Worm (Caenorhabditis elegans) whole organism, L2 larva: ENCODE results near the gene tra-2.
"Not testable (repeated sequence)": the region's sequence is repeated elsewhere in the genome, so short reads cannot be mapped to it uniquely, and the experiment has no call there.

Experiments
- C34F6.9 ChIP-seq: fragments of 150-350 bp; optimal IDR thresholded peaks from 2 replicates; lab custom pipeline; 2014; ENCODE audit warnings: missing biosample characterization, missing genetic modification characterization
- F13H6.1 ChIP-seq: sonication (generic microtip); optimal IDR thresholded peaks from 2 replicates; lab custom pipeline; 2016; ENCODE audit warnings: missing genetic modification characterization, missing compliant biosample characterization
- R02D3.7 ChIP-seq: fragments of 150-350 bp; optimal IDR thresholded peaks from 2 replicates; lab custom pipeline; 2014; ENCODE audit warnings: missing biosample characterization, missing genetic modification characterization
- Y55F3AM.14 ChIP-seq: fragments of 200-800 bp; sonication (Bioruptor generic); optimal IDR thresholded peaks from 2 replicates; lab custom pipeline; 2018; ENCODE audit warnings: mild to moderate bottlenecking, missing genetic modification characterization, missing compliant biosample characterization
- ZK546.5 ChIP-seq: sonication (generic microtip); optimal IDR thresholded peaks from 2 replicates; lab custom pipeline; 2017; ENCODE audit warnings: missing biosample characterization, missing genetic modification characterization
- alr-1 ChIP-seq: fragments of 150-350 bp; optimal IDR thresholded peaks from 2 replicates; lab custom pipeline; 2014; ENCODE audit warnings: missing biosample characterization, missing genetic modification characterization
- aly-2 ChIP-seq: fragments of 150-350 bp; optimal IDR thresholded peaks from 2 replicates; lab custom pipeline; 2014; ENCODE audit warnings: missing biosample characterization, missing genetic modification characterization
- ama-1 ChIP-seq: fragments of 150-350 bp; optimal IDR thresholded peaks from 2 replicates; lab custom pipeline; 2018; ENCODE audit warnings: inconsistent platforms
- ceh-16 ChIP-seq: fragments of 150-350 bp; optimal IDR thresholded peaks from 2 replicates; lab custom pipeline; 2014; ENCODE audit warnings: missing biosample characterization, missing genetic modification characterization
- ceh-82 ChIP-seq: fragments of 150-350 bp; optimal IDR thresholded peaks from 2 replicates; lab custom pipeline; 2014; ENCODE audit warnings: missing biosample characterization, missing genetic modification characterization
- fos-1 ChIP-seq: fragments of 150-350 bp; optimal IDR thresholded peaks from 2 replicates; lab custom pipeline; 2014; ENCODE audit warnings: missing biosample characterization, missing genetic modification characterization
- gmeb-1 ChIP-seq: fragments of 150-350 bp; optimal IDR thresholded peaks from 2 replicates; lab custom pipeline; 2014; ENCODE audit warnings: missing biosample characterization, missing genetic modification characterization
- lin-13 ChIP-seq: fragments of 150-350 bp; optimal IDR thresholded peaks from 2 replicates; lab custom pipeline; 2014; ENCODE audit warnings: missing biosample characterization, missing genetic modification reagents, missing genetic modification characterization
- lin-39 ChIP-seq: fragments of 150-350 bp; optimal IDR thresholded peaks from 2 replicates; lab custom pipeline; 2014; ENCODE audit warnings: missing biosample characterization, missing genetic modification reagents, missing genetic modification characterization
- lsy-2 ChIP-seq, 2 experiments: fragments of 150-350 bp in 1 of 2; sonication (generic microtip) in 1 of 2; optimal IDR thresholded peaks; 2 replicates each; lab custom pipeline; 2014 to 2017; ENCODE audit warnings: missing biosample characterization in 2 of 2, missing genetic modification characterization in 2 of 2
- mdl-1 ChIP-seq, 2 experiments: fragments of 150-350 bp in 1 of 2; sonication (generic microtip) in 1 of 2; optimal IDR thresholded peaks; 2 replicates each; lab custom pipeline; 2017; ENCODE audit warnings: missing biosample characterization in 2 of 2, missing genetic modification characterization in 2 of 2
- nhr-10 ChIP-seq: sonication (generic microtip); optimal IDR thresholded peaks from 2 replicates; lab custom pipeline; 2017; ENCODE audit warnings: missing biosample characterization, missing genetic modification characterization
- nhr-12 ChIP-seq: fragments of 150-350 bp; optimal IDR thresholded peaks from 2 replicates; lab custom pipeline; 2014; ENCODE audit warnings: missing biosample characterization, missing genetic modification characterization
- nhr-129 ChIP-seq: fragments of 150-350 bp; optimal IDR thresholded peaks from 2 replicates; lab custom pipeline; 2014; ENCODE audit warnings: missing biosample characterization, missing genetic modification characterization
- nhr-23 ChIP-seq: fragments of 150-350 bp; optimal IDR thresholded peaks from 2 replicates; lab custom pipeline; 2014; ENCODE audit warnings: missing biosample characterization, missing genetic modification reagents, missing genetic modification characterization
- nhr-237 ChIP-seq: fragments of 150-350 bp; optimal IDR thresholded peaks from 2 replicates; lab custom pipeline; 2014; ENCODE audit warnings: missing biosample characterization, missing genetic modification characterization
- nhr-6 ChIP-seq: fragments of 150-350 bp; optimal IDR thresholded peaks from 2 replicates; lab custom pipeline; 2014; ENCODE audit warnings: missing biosample characterization, missing genetic modification characterization
- peb-1 ChIP-seq: fragments of 150-350 bp; optimal IDR thresholded peaks from 2 replicates; lab custom pipeline; 2014; ENCODE audit warnings: missing biosample characterization, missing genetic modification characterization
- sem-4 ChIP-seq: fragments of 150-350 bp; optimal IDR thresholded peaks from 2 replicates; lab custom pipeline; 2014; ENCODE audit warnings: missing biosample characterization, missing genetic modification reagents, missing genetic modification characterization
- sma-3 ChIP-seq: sonication (generic microtip); optimal IDR thresholded peaks from 2 replicates; lab custom pipeline; 2016; ENCODE audit warnings: missing genetic modification reagents, missing genetic modification characterization, missing compliant biosample characterization
- sma-9 ChIP-seq, 2 experiments: fragments of 150-350 bp in 1 of 2; sonication (generic microtip) in 1 of 2; optimal IDR thresholded peaks; 2 replicates each; lab custom pipeline; 2014 to 2016; ENCODE audit warnings: missing genetic modification characterization in 2 of 2, mild to moderate bottlenecking in 1 of 2, missing biosample characterization in 1 of 2, missing compliant biosample characterization in 1 of 2, missing genetic modification reagents in 1 of 2, moderate library complexity in 1 of 2
- snpc-4 ChIP-seq: fragments of 150-350 bp; optimal IDR thresholded peaks from 2 replicates; lab custom pipeline; 2014; ENCODE audit warnings: missing biosample characterization, missing genetic modification characterization
- unc-39 ChIP-seq: fragments of 150-350 bp; optimal IDR thresholded peaks from 2 replicates; lab custom pipeline; 2014; ENCODE audit warnings: missing biosample characterization, missing genetic modification characterization
- unc-55 ChIP-seq: fragments of 150-350 bp; sonication (generic microtip); optimal IDR thresholded peaks from 3 replicates; lab custom pipeline; 2014; ENCODE audit warnings: missing biosample characterization, missing genetic modification reagents, missing genetic modification characterization
- unc-62 ChIP-seq: fragments of 150-350 bp; optimal IDR thresholded peaks from 2 replicates; lab custom pipeline; 2014; ENCODE audit warnings: missing biosample characterization, missing genetic modification reagents, missing genetic modification characterization
- ztf-11 ChIP-seq: sonication (generic microtip); optimal IDR thresholded peaks from 2 replicates; lab custom pipeline; 2017; ENCODE audit warnings: missing biosample characterization, missing genetic modification characterization
- ztf-4 ChIP-seq: fragments of 150-350 bp; optimal IDR thresholded peaks from 2 replicates; lab custom pipeline; 2014; ENCODE audit warnings: missing biosample characterization, missing genetic modification characterization

tra-2 gene

DNA sequence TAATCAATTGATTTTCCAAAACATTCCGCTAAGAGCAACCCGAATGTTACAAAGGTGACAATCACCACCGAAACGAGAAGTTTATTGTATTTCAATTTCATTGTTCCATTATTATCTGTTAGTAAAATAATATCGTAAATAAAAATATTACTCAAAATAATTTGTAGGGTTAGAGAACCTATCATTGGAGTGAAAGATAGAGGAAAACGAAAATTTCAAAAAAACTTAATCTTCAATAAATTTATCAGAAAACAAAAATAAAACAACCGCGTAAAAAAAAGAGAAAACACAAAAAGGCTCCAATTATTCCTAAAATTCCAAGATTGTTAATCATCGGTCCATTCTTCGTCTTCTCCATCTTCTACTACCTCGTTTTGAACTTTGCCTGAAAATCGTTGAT, at the start of gene tra-2:
Gene tra-2 (minus strand): TSS at position 101 of the 400 bp plus-strand sequence.
- no peak for TF ChIP-seq nhr-237
- TF ChIP-seq nhr-12 (tag; lab: Kevin White, UChicago): no peak
- no peak for TF ChIP-seq unc-39
- TF ChIP-seq aly-2 (tag; lab: Kevin White, UChicago): no peak
- no peak for TF ChIP-seq mdl-1 (tag; optimal IDR thresholded peaks at IDR 0.05; lab: Kevin White, UChicago)
- no peak for TF ChIP-seq ama-1 (lab: Kevin White, UChicago)
- TF ChIP-seq unc-62 (GFP tag; lab: Kevin White, UChicago): no peak
- TF ChIP-seq nhr-23 (tag; lab: Kevin White, UChicago): no peak
- TF ChIP-seq sma-9 (GFP tag; optimal IDR thresholded peaks at IDR 0.05; lab: Kevin White, UChicago): no peak
- TF ChIP-seq sma-9 (tag; optimal IDR thresholded peaks at IDR 0.05; lab: Kevin White, UChicago): no peak
- no peak for TF ChIP-seq C34F6.9
- TF ChIP-seq ZK546.5: no peak
- TF ChIP-seq sma-3 (GFP tag; lab: Kevin White, UChicago): no peak
- TF ChIP-seq unc-55: no peak
- TF ChIP-seq R02D3.7 (tag; lab: Kevin White, UChicago): no peak
- no peak for TF ChIP-seq fos-1 (tag; lab: Kevin White, UChicago)
- no peak for TF ChIP-seq lin-13 (GFP tag; lab: Kevin White, UChicago)
- no peak for TF ChIP-seq ztf-11
- TF ChIP-seq nhr-129: no peak
- TF ChIP-seq ceh-82 (tag; lab: Kevin White, UChicago): no peak
- no peak for TF ChIP-seq Y55F3AM.14
- TF ChIP-seq, all 48 proteins: peak for 0

ce11 chrII:7012592-7012991, 47.1 kb upstream of the tra-2 start, which contains the start of gene sqv-7:
TSS of gene sqv-7 (minus strand) at chrII:7012692.
- TF ChIP-seq nhr-10 (tag; lab: Kevin White, UChicago) (no peak), alr-1 (tag; lab: Kevin White, UChicago) (no peak), ZK546.5 (no peak), unc-62 (GFP tag; lab: Kevin White, UChicago) (no peak), nhr-6 (tag; lab: Kevin White, UChicago) (no peak), unc-39 (no peak), ceh-16 (tag; lab: Kevin White, UChicago) (no peak), nhr-23 (tag; lab: Kevin White, UChicago) (no peak), ama-1 (lab: Kevin White, UChicago) (no peak), snpc-4 (no peak), peb-1 (tag; lab: Kevin White, UChicago) (no peak), aly-2 (tag; lab: Kevin White, UChicago) (no peak), Y55F3AM.14 (no peak), nhr-129 (no peak)

DNA sequence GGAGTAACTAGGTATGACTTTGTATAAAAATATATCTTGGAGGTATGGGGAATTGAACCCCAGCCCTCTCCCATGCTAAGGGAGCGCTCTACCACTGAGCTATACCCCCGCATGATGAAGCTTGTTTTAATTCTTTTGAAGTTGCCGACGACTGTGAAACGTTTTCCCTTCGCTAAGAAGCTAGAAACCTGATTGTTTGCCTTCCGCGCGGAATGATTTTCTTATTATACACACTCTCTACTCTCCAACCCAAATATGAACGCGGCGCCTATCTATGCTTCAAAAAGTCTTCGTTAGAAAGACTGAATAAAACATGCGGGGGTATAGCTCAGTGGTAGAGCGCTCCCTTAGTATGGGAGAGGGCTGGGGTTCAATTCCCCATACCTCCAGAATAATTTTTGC, 37.5 kb upstream of the tra-2 start:
- TF ChIP-seq Y55F3AM.14 (peak; percentile 4), gmeb-1 (tag; lab: Kevin White, UChicago) (no peak), R02D3.7 (tag; lab: Kevin White, UChicago) (no peak), lin-39 (tag; lab: Kevin White, UChicago) (no peak), ceh-82 (tag; lab: Kevin White, UChicago) (no peak), aly-2 (tag; lab: Kevin White, UChicago) (no peak), sma-3 (GFP tag; lab: Kevin White, UChicago) (peak; percentile 6), nhr-237 (no peak), ceh-16 (tag; lab: Kevin White, UChicago) (no peak), F13H6.1 (tag; lab: Kevin White, UChicago) (peak; percentile 1)

ce11 chrII:7001405-7001804, 35.9 kb upstream of the tra-2 start:
- TF ChIP-seq nhr-129: peak; percentile 26
- peak; percentile 10 for TF ChIP-seq sma-9 (GFP tag; optimal IDR thresholded peaks at IDR 0.05; lab: Kevin White, UChicago)
- not testable (repeated sequence) for TF ChIP-seq sma-9 (tag; optimal IDR thresholded peaks at IDR 0.05; lab: Kevin White, UChicago)
- TF ChIP-seq fos-1 (tag; lab: Kevin White, UChicago): peak; percentile 8

DNA sequence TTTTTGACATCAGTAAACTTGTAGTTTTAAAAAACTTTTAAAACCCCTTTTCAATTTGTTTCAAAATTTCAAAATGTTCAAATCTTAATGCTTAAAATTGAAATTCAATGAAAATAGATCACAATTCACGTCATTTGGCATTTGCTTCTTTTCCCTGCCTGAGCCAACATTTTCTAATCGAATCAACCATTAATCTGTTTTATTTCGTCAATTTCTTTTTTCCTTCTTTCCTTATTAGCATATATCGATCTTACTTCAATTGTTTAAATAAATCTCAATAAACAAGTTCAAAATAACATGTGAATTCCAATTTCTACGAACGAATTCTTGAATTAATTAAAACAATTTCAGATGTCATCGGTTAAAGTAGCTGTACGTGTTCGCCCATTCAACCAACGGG, 30.1 kb upstream of the tra-2 start:
- no peak for TF ChIP-seq unc-55
- TF ChIP-seq sem-4 (tag; lab: Kevin White, UChicago): no peak
- no peak for TF ChIP-seq unc-62 (GFP tag; lab: Kevin White, UChicago)
- no peak for TF ChIP-seq Y55F3AM.14
- TF ChIP-seq ztf-4: no peak
- no peak for TF ChIP-seq ama-1 (lab: Kevin White, UChicago)
- TF ChIP-seq nhr-237: no peak
- no peak for TF ChIP-seq nhr-12 (tag; lab: Kevin White, UChicago)
- TF ChIP-seq nhr-6 (tag; lab: Kevin White, UChicago): no peak
- no peak for TF ChIP-seq F13H6.1 (tag; lab: Kevin White, UChicago)
- no peak for TF ChIP-seq ZK546.5
- no peak for TF ChIP-seq C34F6.9
- TF ChIP-seq gmeb-1 (tag; lab: Kevin White, UChicago): no peak
- TF ChIP-seq mdl-1 (tag; optimal IDR thresholded peaks at IDR 0.05; lab: Kevin White, UChicago): no peak
- TF ChIP-seq lsy-2 (tag; optimal IDR thresholded peaks at IDR 0.05; lab: Kevin White, UChicago): no peak
